Worm (Caenorhabditis elegans) whole organism, L4/young adult: Measurements from ENCODE around the gene T11F8.4.
"Not testable (repeated sequence)": the region's sequence is repeated elsewhere in the genome, so short reads cannot be mapped to it uniquely, and the experiment has no call there.

Experiments used
- W03F9.2 ChIP-seq: fragments of 150-350 bp; optimal IDR thresholded peaks from 2 replicates; lab custom pipeline; 2014; ENCODE audit warnings: missing biosample characterization, missing genetic modification characterization
- dao-5 ChIP-seq: sonication (generic microtip); optimal IDR thresholded peaks from 2 replicates; lab custom pipeline; 2016; ENCODE audit warnings: missing genotype, missing genetic modification characterization, moderate library complexity, missing compliant biosample characterization
- him-1 ChIP-seq: sonication (generic microtip); optimal IDR thresholded peaks from 2 replicates; lab custom pipeline; 2016; ENCODE audit warnings: missing genotype, missing genetic modification reagents, missing genetic modification characterization, missing compliant biosample characterization

DNA sequence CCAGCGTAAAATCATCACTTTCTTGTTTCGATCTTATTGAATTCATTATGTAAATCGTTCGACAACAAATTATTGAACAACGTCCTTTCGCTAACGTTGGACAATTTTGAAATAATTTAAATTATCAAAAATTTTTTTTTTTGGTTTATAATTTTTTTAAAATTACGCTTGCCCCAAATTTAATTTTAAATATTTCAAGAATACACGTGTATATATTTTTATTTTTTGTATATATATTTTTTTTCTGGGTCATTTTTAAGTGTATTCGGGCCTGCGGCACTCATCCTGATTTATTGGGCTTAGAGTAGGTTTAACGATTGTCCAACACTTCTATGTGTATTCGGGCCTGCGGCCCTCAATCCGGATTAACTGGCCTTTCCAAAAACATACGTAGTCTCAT lies 12.0 kb downstream of the T11F8.4 start, which contains the start of gene Y52D5A.2:
- TF ChIP-seq him-1; dao-5 (tag; lab: Kevin White, UChicago); W03F9.2 (tag; lab: Kevin White, UChicago): not testable (repeated sequence)
